Fruit fly (Drosophila melanogaster): ENCODE results near the gene DIP-theta.

Gene DIP-theta

DNA sequence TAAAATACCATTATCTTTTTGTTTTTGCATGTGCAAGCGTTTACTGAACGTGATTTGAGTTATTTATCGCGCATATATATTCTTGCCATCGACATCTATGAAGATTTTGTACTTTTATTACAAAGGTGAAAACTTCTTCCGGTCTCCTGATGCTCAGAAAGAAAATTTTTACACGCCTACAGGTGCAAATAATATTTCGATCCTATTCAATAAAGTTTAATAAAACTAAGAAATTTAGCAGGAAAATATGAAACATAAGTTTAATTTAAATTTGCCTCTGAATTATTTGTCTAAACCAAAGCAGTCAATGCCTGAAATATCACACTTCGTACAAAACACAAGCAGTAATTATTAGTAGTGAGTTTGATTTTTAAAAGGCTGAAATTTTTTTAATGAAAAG is 4.2 kb upstream of the DIP-theta start, which contains the start of gene Hsp60C:
TSS of gene Hsp60C (plus strand) at position 301 of the 400 bp plus-strand sequence.
- TF ChIP-seq lab (GFP tag; optimal IDR thresholded peaks at IDR 0.05), result no peak
- TF ChIP-seq Dp (GFP tag; optimal IDR thresholded peaks at IDR 0.05), result no peak
- TF ChIP-seq CG31388 (GFP tag; optimal IDR thresholded peaks at IDR 0.05), result no peak
- no peak for TF ChIP-seq ci (GFP tag; IDR thresholded peaks at IDR 0.05)
- TF ChIP-seq tup (GFP tag; optimal IDR thresholded peaks at IDR 0.05), result no peak
- no peak for TF ChIP-seq CG12071 (GFP tag; optimal IDR thresholded peaks at IDR 0.05)
- TF ChIP-seq CG30431 (GFP tag; optimal IDR thresholded peaks at IDR 0.05), result no peak
- TF ChIP-seq CG1602 (GFP tag; optimal IDR thresholded peaks at IDR 0.05), result no peak
- TF ChIP-seq run (tag; optimal IDR thresholded peaks at IDR 0.05), result no peak
- TF ChIP-seq CG5245 (GFP tag; optimal IDR thresholded peaks at IDR 0.05), result no peak
- no peak for TF ChIP-seq Six4 (GFP tag; optimal IDR thresholded peaks at IDR 0.05)
- TF ChIP-seq bcd (GFP tag; optimal IDR thresholded peaks at IDR 0.05), result no peak
- no peak for TF ChIP-seq CG17359 (tag; optimal IDR thresholded peaks at IDR 0.05)
- TF ChIP-seq CG15269 (tag; optimal IDR thresholded peaks at IDR 0.05), result no peak

DNA sequence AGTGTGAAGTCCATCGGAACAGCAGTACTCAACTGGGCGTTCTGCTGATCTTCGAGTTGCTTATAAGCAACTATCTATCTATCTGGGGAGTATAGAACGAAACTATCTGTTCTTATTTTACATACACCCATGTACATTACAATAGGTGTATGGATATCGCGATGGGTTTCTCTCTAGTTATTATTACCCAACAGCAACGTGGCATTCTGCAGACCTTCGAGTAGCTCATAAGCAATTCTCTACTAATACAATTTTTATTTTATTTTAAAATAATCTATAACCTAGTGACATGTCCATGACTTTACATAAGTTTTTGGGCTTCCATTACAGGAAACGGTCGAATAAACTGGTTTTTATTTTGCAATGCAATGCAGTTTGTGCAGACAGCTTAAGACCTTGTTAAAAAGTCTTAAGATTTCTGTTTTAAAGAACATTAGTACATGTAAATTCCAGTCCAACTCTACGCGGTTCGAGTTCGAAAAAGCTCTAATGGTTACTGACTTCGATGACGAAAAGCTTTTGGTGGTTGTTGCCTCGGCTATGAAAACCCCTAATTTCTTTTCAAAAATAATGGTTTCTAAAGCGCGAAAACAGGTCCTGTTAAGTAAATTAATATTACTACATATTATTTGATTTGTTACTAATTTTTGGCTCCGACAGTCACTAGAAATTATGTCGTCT is 34.5 kb downstream of the DIP-theta start, which contains the start of gene Cyp6a16:
TSS of gene Cyp6a16 (minus strand) at position 36 of the 681 bp plus-strand sequence.
- TF ChIP-seq bcd (GFP tag; optimal IDR thresholded peaks at IDR 0.05) (no peak), phol (tag; optimal IDR thresholded peaks at IDR 0.05) (peak; percentile 1), CG11398 (GFP tag; optimal IDR thresholded peaks at IDR 0.05) (no peak), MTF-1 (GFP tag; optimal IDR thresholded peaks at IDR 0.05; ENCODE audit: borderline replicate concordance) (no peak), CG11696 (GFP tag; IDR thresholded peaks at IDR 0.05) (0 out of 2 replicates have a peak, but pooled peaks have one; percentile 43), pros (GFP tag; optimal IDR thresholded peaks at IDR 0.05) (peak; percentile 57), CG42726 (GFP tag; IDR thresholded peaks at IDR 0.05; ENCODE audit: partially characterized antibody) (peak; percentile 42; the same call in 1 of the 2 replicates), CG6254 (GFP tag; optimal IDR thresholded peaks at IDR 0.05) (no peak), CG15011 (GFP tag; optimal IDR thresholded peaks at IDR 0.05) (no peak), CG33213 (GFP tag; optimal IDR thresholded peaks at IDR 0.05) (no peak), CTCF (GFP tag; optimal IDR thresholded peaks at IDR 0.05) (peak; percentile 79), BtbVII (GFP tag; optimal IDR thresholded peaks at IDR 0.05) (no peak), chinmo (GFP tag; IDR thresholded peaks at IDR 0.05; ENCODE audit: partially characterized antibody) (no peak), nom (GFP tag; optimal IDR thresholded peaks at IDR 0.05) (peak; percentile 35), CG3838 (GFP tag; optimal IDR thresholded peaks at IDR 0.05) (no peak), CG10366 (GFP tag; IDR thresholded peaks at IDR 0.05) (no peak), pita (GFP tag; optimal IDR thresholded peaks at IDR 0.05) (peak; percentile 57), amos (GFP tag; IDR thresholded peaks at IDR 0.05; ENCODE audit: partially characterized antibody) (0 out of 2 replicates have a peak, but pooled peaks have one; percentile 33), Spps (tag; optimal IDR thresholded peaks at IDR 0.05) (no peak), Dp (GFP tag; optimal IDR thresholded peaks at IDR 0.05) (peak; percentile 75), CG2712 (tag; optimal IDR thresholded peaks at IDR 0.05) (peak; percentile 34), E2f2 (GFP tag; IDR thresholded peaks at IDR 0.05) (peak; percentile 74), Opbp (GFP tag; IDR thresholded peaks at IDR 0.05; ENCODE audit: partially characterized antibody) (peak; percentile 51; the same call in 1 of the 3 replicates), sens (GFP tag) (peak; percentile 78), z (GFP tag; IDR thresholded peaks at IDR 0.05) (0 out of 3 replicates have a peak, but pooled peaks have one; percentile 28), stwl (tag; optimal IDR thresholded peaks at IDR 0.05) (peak; percentile 3), Drgx (GFP tag; IDR thresholded peaks at IDR 0.05) (peak; percentile 84)

Measured in whole organism, embryonic.